Fruit fly (Drosophila melanogaster) whole organism, embryonic: ENCODE data around the gene Tep4.
A peak's percentile ranks its signal among the peaks of the same experiment; 100 is the strongest.

ENCODE experiments used
- ATbp ChIP-seq: fragments of 200-800 bp; sonication (Bioruptor generic); optimal IDR thresholded peaks from 2 replicates; lab custom pipeline; 2017; ENCODE audit warnings: missing biosample characterization, mild to moderate bottlenecking, missing genetic modification characterization, missing genetic modification reagents
- Adf1 ChIP-seq: fragments of 200-800 bp; sonication (Bioruptor generic); IDR thresholded peaks from 2 replicates; pipeline ENCODE4 v1.3.6; 2022; ENCODE audit warnings: missing biosample characterization, missing genetic modification characterization
- C15 ChIP-seq: fragments of 200-800 bp; sonication (Bioruptor generic); IDR thresholded peaks from 3 replicates; pipeline ENCODE4 v1.3.6; 2022; ENCODE audit warnings: missing biosample characterization, missing genetic modification characterization
- CG11560 ChIP-seq: fragments of 200-800 bp; sonication (Bioruptor generic); IDR thresholded peaks from 3 replicates; pipeline ENCODE4 v1.3.6; 2022; ENCODE audit warnings: missing biosample characterization, missing genetic modification characterization
- CG1233 ChIP-seq: fragments of 200-800 bp; sonication (Bioruptor generic); optimal IDR thresholded peaks from 4 replicates; lab custom pipeline; 2018; ENCODE audit warnings: missing biosample characterization, mild to moderate bottlenecking, missing genetic modification characterization
- CG12769 ChIP-seq: fragments of 200-800 bp; sonication (Bioruptor generic); optimal IDR thresholded peaks from 2 replicates; lab custom pipeline; 2019; ENCODE audit warnings: missing biosample characterization, mild to moderate bottlenecking, missing genetic modification characterization, moderate library complexity
- CG14014 ChIP-seq: fragments of 200-800 bp; sonication (Bioruptor generic); IDR thresholded peaks from 2 replicates; pipeline ENCODE4 v1.3.6; 2022; ENCODE audit warnings: missing biosample characterization, missing genetic modification characterization
- CG18619 ChIP-seq: fragments of 200-800 bp; sonication (Bioruptor generic); optimal IDR thresholded peaks from 3 replicates; lab custom pipeline; 2017; ENCODE audit warnings: missing biosample characterization, mild to moderate bottlenecking, missing genetic modification characterization
- CG2202 ChIP-seq: fragments of 200-800 bp; sonication (Bioruptor generic); optimal IDR thresholded peaks from 2 replicates; lab custom pipeline; 2018; ENCODE audit warnings: missing biosample characterization, mild to moderate bottlenecking, missing genetic modification characterization
- CG31441 ChIP-seq: fragments of 200-800 bp; sonication (Bioruptor generic); IDR thresholded peaks from 2 replicates; pipeline ENCODE4 v1.3.6; 2022; ENCODE audit warnings: missing biosample characterization, missing genetic modification characterization
- CG3163 ChIP-seq: fragments of 200-800 bp; sonication (Bioruptor generic); optimal IDR thresholded peaks from 3 replicates; lab custom pipeline; 2016; ENCODE audit warnings: missing biosample characterization, missing genetic modification characterization
- CG3847 ChIP-seq: fragments of 200-800 bp; sonication (Bioruptor generic); IDR thresholded peaks from 2 replicates; pipeline ENCODE4 v1.3.6; 2022; ENCODE audit warnings: missing biosample characterization, missing genetic modification characterization
- CG4360 ChIP-seq: fragments of 200-800 bp; sonication (Bioruptor generic); IDR thresholded peaks from 2 replicates; pipeline ENCODE4 v1.3.6; 2022; ENCODE audit warnings: missing biosample characterization, missing genetic modification characterization
- CG4707 ChIP-seq: fragments of 200-800 bp; sonication (Bioruptor generic); optimal IDR thresholded peaks from 2 replicates; lab custom pipeline; 2018; ENCODE audit warnings: missing biosample characterization, mild to moderate bottlenecking, missing genetic modification characterization, moderate library complexity
- CG6175 ChIP-seq: fragments of 200-800 bp; sonication (Bioruptor generic); IDR thresholded peaks from 3 replicates; pipeline ENCODE4 v1.3.6; 2022; ENCODE audit warnings: missing biosample characterization, missing genetic modification characterization
- CG6765 ChIP-seq: fragments of 200-800 bp; sonication (Bioruptor generic); optimal IDR thresholded peaks from 3 replicates; lab custom pipeline; 2017; ENCODE audit warnings: missing biosample characterization, mild to moderate bottlenecking, missing genetic modification characterization
- CG7987 ChIP-seq: fragments of 200-800 bp; sonication (Bioruptor generic); optimal IDR thresholded peaks from 2 replicates; lab custom pipeline; 2018; ENCODE audit warnings: missing biosample characterization, mild to moderate bottlenecking, missing genetic modification characterization, moderate library complexity
- CG9817 ChIP-seq: fragments of 200-800 bp; sonication (Bioruptor generic); optimal IDR thresholded peaks from 2 replicates; lab custom pipeline; 2018; ENCODE audit warnings: missing biosample characterization, mild to moderate bottlenecking, missing genetic modification characterization, moderate library complexity
- Dip2 ChIP-seq: fragments of 200-800 bp; sonication (Bioruptor generic); IDR thresholded peaks from 2 replicates; pipeline ENCODE4 v1.3.6; 2022; ENCODE audit warnings: missing biosample characterization, missing genetic modification characterization
- Dref ChIP-seq: fragments of 200-800 bp; sonication (Bioruptor generic); IDR thresholded peaks from 2 replicates; pipeline ENCODE4 v1.3.6; 2022; ENCODE audit warnings: missing biosample characterization, missing genetic modification characterization
- HLHmδ ChIP-seq: fragments of 200-800 bp; sonication (Bioruptor generic); optimal IDR thresholded peaks from 2 replicates; lab custom pipeline; 2018; ENCODE audit warnings: missing biosample characterization, mild to moderate bottlenecking, missing genetic modification characterization, moderate library complexity
- HmgZ ChIP-seq: fragments of 200-800 bp; sonication (Bioruptor generic); optimal IDR thresholded peaks from 2 replicates; lab custom pipeline; 2018; ENCODE audit warnings: missing biosample characterization, mild to moderate bottlenecking, missing genetic modification characterization
- Hr51 ChIP-seq, 2 experiments: fragments of 200-800 bp; sonication (Bioruptor generic); optimal IDR thresholded peaks; 2 replicates in 1 of 2; 3 replicates in 1 of 2; lab custom pipeline; 2016 to 2018; ENCODE audit warnings: missing biosample characterization in 2 of 2, missing genetic modification characterization in 2 of 2, mild to moderate bottlenecking in 1 of 2, moderate library complexity in 1 of 2
- NC2β ChIP-seq: fragments of 200-800 bp; sonication (Bioruptor generic); optimal IDR thresholded peaks from 2 replicates; lab custom pipeline; 2016; ENCODE audit warnings: missing biosample characterization, missing genetic modification characterization
- Opbp ChIP-seq: fragments of 200-800 bp; sonication (Bioruptor generic); IDR thresholded peaks from 3 replicates; pipeline ENCODE4 v1.3.6; 2022; ENCODE audit warnings: missing biosample characterization, missing genetic modification characterization; ENCODE audit not compliant: partially characterized antibody
- Ravus ChIP-seq: fragments of 200-800 bp; sonication (Bioruptor generic); IDR thresholded peaks from 2 replicates; pipeline ENCODE4 v1.3.6; 2022; ENCODE audit warnings: missing biosample characterization, missing genetic modification characterization
- Rfx ChIP-seq: fragments of 200-800 bp; sonication (Bioruptor generic); IDR thresholded peaks from 2 replicates; pipeline ENCODE4 v1.3.6; 2022; ENCODE audit warnings: missing biosample characterization, missing genetic modification characterization
- Taf1 ChIP-seq: fragments of 200-800 bp; sonication (Bioruptor generic); IDR thresholded peaks from 2 replicates; pipeline ENCODE4 v1.3.6; 2022; ENCODE audit warnings: missing biosample characterization, missing genetic modification characterization
- ac ChIP-seq: fragments of 200-800 bp; sonication (Bioruptor generic); optimal IDR thresholded peaks from 3 replicates; lab custom pipeline; 2017; ENCODE audit warnings: missing biosample characterization, mild to moderate bottlenecking, missing genetic modification characterization
- ase ChIP-seq: fragments of 200-800 bp; sonication (Bioruptor generic); IDR thresholded peaks from 3 replicates; pipeline ENCODE4 v1.3.6; 2022; ENCODE audit warnings: missing biosample characterization, missing genetic modification characterization
- cas ChIP-seq: fragments of 200-800 bp; sonication (Bioruptor generic); IDR thresholded peaks from 2 replicates; pipeline ENCODE4 v1.3.6; 2022; ENCODE audit warnings: missing biosample characterization, missing genetic modification characterization
- chn ChIP-seq: fragments of 200-800 bp; sonication (Bioruptor generic); optimal IDR thresholded peaks from 2 replicates; lab custom pipeline; 2016; ENCODE audit warnings: missing biosample characterization, missing genetic modification characterization
- exex ChIP-seq: fragments of 200-800 bp; sonication (Bioruptor generic); optimal IDR thresholded peaks from 4 replicates; lab custom pipeline; 2018; ENCODE audit warnings: missing biosample characterization, mild to moderate bottlenecking, missing genetic modification characterization, moderate library complexity
- gcm2 ChIP-seq: fragments of 200-800 bp; sonication (Bioruptor generic); optimal IDR thresholded peaks from 2 replicates; lab custom pipeline; 2016; ENCODE audit warnings: missing biosample characterization, missing genetic modification characterization
- hth ChIP-seq: fragments of >200 bp; optimal IDR thresholded peaks from 2 replicates; lab custom pipeline; 2017; ENCODE audit warnings: inconsistent platforms
- insv ChIP-seq, 2 experiments: fragments of 200-800 bp; sonication (Bioruptor generic); optimal IDR thresholded peaks; 3 replicates each; lab custom pipeline; 2016 to 2018; ENCODE audit warnings: missing biosample characterization in 2 of 2, missing genetic modification characterization in 2 of 2
- lbe ChIP-seq: fragments of 200-800 bp; sonication (Bioruptor generic); optimal IDR thresholded peaks from 2 replicates; lab custom pipeline; 2016; ENCODE audit warnings: missing biosample characterization, mild to moderate bottlenecking, missing genetic modification characterization
- mirr ChIP-seq: fragments of 200-800 bp; sonication (Bioruptor generic); optimal IDR thresholded peaks from 3 replicates; lab custom pipeline; 2018; ENCODE audit warnings: missing biosample characterization, mild to moderate bottlenecking, missing genetic modification characterization
- rib ChIP-seq: fragments of 200-800 bp; sonication (Bioruptor generic); IDR thresholded peaks from 2 replicates; pipeline ENCODE4 v1.3.6; 2022; ENCODE audit warnings: missing biosample characterization, missing genetic modification characterization
- sisA ChIP-seq: fragments of 200-800 bp; sonication (Bioruptor generic); IDR thresholded peaks from 2 replicates; pipeline ENCODE4 v1.3.6; 2022; ENCODE audit warnings: missing biosample characterization, missing genetic modification characterization
- slou ChIP-seq: fragments of 200-800 bp; sonication (Bioruptor generic); optimal IDR thresholded peaks from 3 replicates; lab custom pipeline; 2016; ENCODE audit warnings: missing biosample characterization, missing genetic modification characterization
- sob ChIP-seq: fragments of 200-800 bp; sonication (Bioruptor generic); IDR thresholded peaks from 2 replicates; pipeline ENCODE4 v1.3.6; 2022; ENCODE audit warnings: missing biosample characterization, missing genetic modification characterization
- stwl ChIP-seq: fragments of 200-800 bp; sonication (Bioruptor generic); optimal IDR thresholded peaks from 3 replicates; lab custom pipeline; 2018; ENCODE audit warnings: missing biosample characterization, mild to moderate bottlenecking, missing genetic modification characterization, moderate library complexity
- sug ChIP-seq: fragments of 200-800 bp; optimal IDR thresholded peaks from 2 replicates; lab custom pipeline; 2019; ENCODE audit warnings: missing biosample characterization, mild to moderate bottlenecking, missing genetic modification characterization, moderate library complexity
- trem ChIP-seq: fragments of 200-800 bp; optimal IDR thresholded peaks from 3 replicates; lab custom pipeline; 2019; ENCODE audit warnings: missing biosample characterization, mild to moderate bottlenecking, missing genetic modification characterization, moderate library complexity
- tx ChIP-seq: fragments of 200-800 bp; sonication (Bioruptor generic); optimal IDR thresholded peaks from 2 replicates; lab custom pipeline; 2016; ENCODE audit warnings: missing biosample characterization, missing genetic modification characterization
- unc-4 ChIP-seq: fragments of 200-800 bp; sonication (Bioruptor generic); IDR thresholded peaks from 2 replicates; pipeline ENCODE4 v1.3.6; 2022; ENCODE audit warnings: missing biosample characterization, missing genetic modification characterization; ENCODE audit not compliant: partially characterized antibody
- vvl ChIP-seq: fragments of 200-800 bp; sonication (Bioruptor generic); IDR thresholded peaks from 2 replicates; pipeline ENCODE4 v1.3.6; 2022; ENCODE audit warnings: missing biosample characterization, missing genetic modification characterization
- wdn ChIP-seq: fragments of 200-800 bp; sonication (Bioruptor generic); IDR thresholded peaks from 2 replicates; pipeline ENCODE4 v1.3.6; 2022; ENCODE audit warnings: missing biosample characterization, missing genetic modification characterization
- zen2 ChIP-seq: fragments of 200-800 bp; sonication (Bioruptor generic); IDR thresholded peaks from 3 replicates; pipeline ENCODE4 v1.3.6; 2022; ENCODE audit warnings: missing biosample characterization, missing genetic modification characterization; ENCODE audit not compliant: partially characterized antibody

The Tep4 gene

DNA sequence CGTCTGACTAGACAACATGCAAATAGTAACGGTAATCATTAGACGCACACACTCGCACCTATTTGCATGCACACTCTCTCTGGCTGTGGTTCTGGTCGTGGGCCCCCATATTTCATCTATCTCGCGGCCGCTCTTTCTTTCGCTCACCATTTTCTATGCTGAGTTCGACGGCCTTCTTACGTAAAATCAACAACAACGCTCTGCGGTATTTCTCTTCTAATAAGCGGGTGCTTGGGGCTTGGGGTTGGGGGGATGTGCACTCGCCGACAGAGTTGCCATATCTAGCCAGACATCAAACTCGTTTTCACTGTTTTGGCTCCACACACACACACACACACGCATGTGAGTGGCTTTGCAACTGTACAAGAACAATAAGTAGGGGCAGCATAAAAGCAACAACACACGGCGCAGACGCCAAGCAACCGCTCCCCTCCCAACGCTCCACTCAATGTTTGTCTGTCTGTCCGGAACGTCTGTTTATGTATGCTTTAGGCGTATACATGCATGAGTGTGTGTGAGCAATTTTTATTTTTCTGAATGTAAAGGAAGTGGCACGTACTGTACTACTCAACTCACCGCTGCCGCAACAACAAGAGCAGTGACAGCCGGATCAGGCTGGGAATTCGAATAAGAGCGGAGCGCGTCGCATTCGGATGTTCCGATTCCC is 26.8 kb downstream of the Tep4 start (continued):
- TF ChIP-seq Taf1 (GFP tag; lab: Robert Waterston, UW) (no peak), tx (GFP tag; lab: Kevin White, UChicago) (no peak), C15 (no peak), Opbp (GFP tag; lab: Robert Waterston, UW) (peak; percentile 61; the same call in 1 of the 3 replicates), slou (no peak), CG7987 (GFP tag; lab: Kevin White, UChicago) (no peak), CG6175 (GFP tag; lab: Robert Waterston, UW) (peak; percentile 96), chn (GFP tag; lab: Kevin White, UChicago) (no peak), HLHmδ (peak; percentile 92), CG3163 (GFP tag; lab: Kevin White, UChicago) (peak; percentile 81), CG9817 (no peak), vvl (GFP tag; lab: Robert Waterston, UW) (no peak), unc-4 (GFP tag; lab: Robert Waterston, UW) (0 out of 2 replicates have a peak, but pooled peaks have one; percentile 28), Dref (GFP tag; lab: Robert Waterston, UW) (no peak), exex (no peak), mirr (GFP tag; lab: Kevin White, UChicago) (peak; percentile 35), rib (GFP tag; lab: Robert Waterston, UW) (peak; percentile 29; the same call in 1 of the 2 replicates), Adf1 (GFP tag; lab: Robert Waterston, UW) (peak; percentile 69; the same call in 1 of the 2 replicates), lbe (GFP tag; lab: Kevin White, UChicago) (no peak), ac (GFP tag; lab: Kevin White, UChicago) (no peak), hth (no peak), insv (GFP tag; optimal IDR thresholded peaks at IDR 0.05; lab: Kevin White, UChicago) (peak in 1 of 2 experiments; percentile 94), CG11560 (tag; lab: Robert Waterston, UW) (no peak), CG31441 (GFP tag; lab: Robert Waterston, UW) (no peak), CG14014 (GFP tag; lab: Robert Waterston, UW) (no peak), Dip2 (no peak), zen2 (peak; percentile 73), ATbp (GFP tag; lab: Kevin White, UChicago) (peak; percentile 3), wdn (no peak; the same call in 1 of the 2 replicates), Hr51 (GFP tag; optimal IDR thresholded peaks at IDR 0.05; lab: Kevin White, UChicago) (no peak)

dm6 chr2L:19575626-19576298 is 27.5 kb downstream of the Tep4 start:
- TF ChIP-seq CG12769 (peak; percentile 97), Ravus (GFP tag; lab: Robert Waterston, UW) (peak; percentile 87), trem (tag; lab: Kevin White, UChicago) (peak; percentile 91), stwl (peak; percentile 16), NC2β (peak; percentile 94), sob (peak; percentile 94), CG1233 (GFP tag; lab: Kevin White, UChicago) (peak; percentile 96), ase (GFP tag; lab: Robert Waterston, UW) (peak; percentile 86), CG6765 (GFP tag; lab: Kevin White, UChicago) (peak; percentile 92), CG2202 (peak; percentile 87), CG4360 (GFP tag; lab: Robert Waterston, UW) (no peak; the same call in 1 of the 2 replicates), CG3847 (peak; percentile 95), sisA (GFP tag; lab: Robert Waterston, UW) (peak; percentile 94), HmgZ (tag; lab: Kevin White, UChicago) (peak; percentile 91), gcm2 (GFP tag; lab: Kevin White, UChicago) (peak; percentile 87), CG6175 (GFP tag; lab: Robert Waterston, UW) (no peak; the same call in 1 of the 3 replicates), Rfx (GFP tag; lab: Robert Waterston, UW) (peak; percentile 96), sug (tag; lab: Kevin White, UChicago) (peak; percentile 89), cas (GFP tag; lab: Robert Waterston, UW) (peak; percentile 74), CG18619 (peak; percentile 98), CG4707 (GFP tag; lab: Kevin White, UChicago) (peak; percentile 99)
